Worm (Caenorhabditis elegans) whole organism, dauer: ENCODE measurements around the gene F40F8.3.

Experiments
- unc-62 ChIP-seq: sonication (generic microtip); optimal IDR thresholded peaks from 2 replicates; lab custom pipeline; 2017; ENCODE audit warnings: missing biosample characterization, missing genetic modification reagents, missing genetic modification characterization

Gene F40F8.3

DNA sequence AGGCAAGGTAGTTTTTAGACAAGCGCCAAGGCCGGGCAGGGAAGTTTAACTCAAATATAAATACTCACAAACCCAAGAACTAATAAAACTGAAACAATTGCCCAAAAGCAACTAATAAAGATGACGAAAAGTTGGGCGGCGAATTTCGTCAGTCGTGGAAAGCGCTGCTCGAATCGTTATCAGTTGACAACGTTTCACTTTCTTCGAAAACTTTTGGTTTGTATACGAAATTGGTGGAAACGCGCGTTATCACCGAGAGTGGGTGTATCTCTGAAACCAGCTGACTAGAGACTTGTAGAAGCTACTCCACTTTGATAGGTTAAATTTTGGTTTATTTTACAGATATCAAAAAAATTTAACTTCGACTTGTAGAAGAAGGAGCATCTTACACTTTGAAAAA lies 24.0 kb downstream of the F40F8.3 start:
- no peak for TF ChIP-seq unc-62 (GFP tag; lab: Kevin White, UChicago)

ce11 chrII:11153800-11154199 lies 24.7 kb downstream of the F40F8.3 start:
- TF ChIP-seq unc-62 (GFP tag; lab: Kevin White, UChicago), result no peak

DNA sequence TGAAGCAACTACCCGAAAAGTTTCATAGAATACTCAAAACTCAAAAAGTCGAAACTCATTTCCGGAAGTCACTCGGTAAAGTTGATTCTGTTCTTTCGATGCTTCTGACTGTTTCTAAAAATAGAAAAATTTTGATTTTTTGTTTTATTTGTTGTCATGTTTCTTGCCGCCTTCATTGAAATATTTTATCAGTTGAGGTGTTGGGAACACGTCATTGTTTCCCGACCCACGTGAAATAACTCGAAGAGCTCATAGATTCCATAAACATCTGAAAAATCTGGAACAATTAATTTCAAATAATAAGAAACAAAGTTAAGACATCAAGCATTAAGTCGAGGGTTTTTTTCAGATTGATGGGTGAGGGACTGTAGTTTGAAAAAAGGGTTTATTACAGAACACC lies 25.9 kb downstream of the F40F8.3 start:
- TF ChIP-seq unc-62 (GFP tag; lab: Kevin White, UChicago), result no peak

ce11 chrII:11155400-11155799 lies 26.3 kb downstream of the F40F8.3 start:
- no peak for TF ChIP-seq unc-62 (GFP tag; lab: Kevin White, UChicago)

DNA sequence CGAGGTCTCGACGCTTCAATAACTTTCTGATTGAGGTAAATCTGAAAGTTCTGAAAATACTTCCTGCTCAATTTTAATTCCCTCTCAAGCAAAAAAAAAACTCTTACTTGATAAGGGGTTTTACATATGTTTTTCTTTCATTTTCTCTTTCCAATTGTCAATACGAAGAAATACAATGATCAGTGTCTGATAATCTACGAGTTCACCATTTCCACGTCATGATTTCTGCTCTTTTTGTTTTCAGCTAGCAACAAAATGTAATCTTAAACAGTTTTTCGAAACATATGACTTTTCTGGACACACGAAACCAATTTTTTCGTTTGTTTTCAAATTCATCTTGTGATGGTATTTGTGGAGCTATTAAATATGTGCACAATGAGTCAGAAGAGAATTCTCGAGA lies 27.1 kb downstream of the F40F8.3 start:
- no peak for TF ChIP-seq unc-62 (GFP tag; lab: Kevin White, UChicago)

DNA sequence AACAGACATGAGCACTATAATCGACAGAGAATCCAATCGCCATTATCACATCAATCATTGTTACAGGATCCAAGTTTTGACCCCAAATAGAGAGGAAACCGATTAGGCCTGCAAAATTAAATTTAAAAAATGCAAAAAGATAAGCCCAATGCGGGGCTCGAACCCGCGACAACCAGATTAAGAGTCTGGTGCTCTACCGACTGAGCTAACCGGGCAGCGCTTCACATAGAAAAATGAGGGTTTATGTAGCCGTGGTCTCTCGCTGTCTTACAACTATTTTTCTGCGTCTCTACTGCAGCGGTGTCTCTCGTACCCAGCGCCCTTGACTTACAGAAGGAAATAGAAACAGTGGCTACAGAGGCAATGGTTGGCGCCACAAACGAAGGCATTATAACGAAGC lies 28.6 kb downstream of the F40F8.3 start:
- no peak for TF ChIP-seq unc-62 (GFP tag; lab: Kevin White, UChicago)

ce11 chrII:11161675-11162074 lies 32.6 kb downstream of the F40F8.3 start:
- no peak for TF ChIP-seq unc-62 (GFP tag; lab: Kevin White, UChicago)

- TF ChIP-seq unc-62 (GFP tag; lab: Kevin White, UChicago), result no peak
These were observed 33.3 kb downstream of the F40F8.3 start, which contains the start of gene ptr-13 for ce11 chrII:11162390-11162789. ptr-13 (minus strand) TSS chrII:11162481.

- TF ChIP-seq unc-62 (GFP tag; lab: Kevin White, UChicago), result no peak
These were observed 34.2 kb downstream of the F40F8.3 start for ce11 chrII:11163291-11163690.

- TF ChIP-seq unc-62 (GFP tag; lab: Kevin White, UChicago), result no peak
These were observed 37.3 kb downstream of the F40F8.3 start for ce11 chrII:11166414-11166813.

ce11 chrII:11167039-11167438 lies 38.0 kb downstream of the F40F8.3 start:
- no peak for TF ChIP-seq unc-62 (GFP tag; lab: Kevin White, UChicago)

DNA sequence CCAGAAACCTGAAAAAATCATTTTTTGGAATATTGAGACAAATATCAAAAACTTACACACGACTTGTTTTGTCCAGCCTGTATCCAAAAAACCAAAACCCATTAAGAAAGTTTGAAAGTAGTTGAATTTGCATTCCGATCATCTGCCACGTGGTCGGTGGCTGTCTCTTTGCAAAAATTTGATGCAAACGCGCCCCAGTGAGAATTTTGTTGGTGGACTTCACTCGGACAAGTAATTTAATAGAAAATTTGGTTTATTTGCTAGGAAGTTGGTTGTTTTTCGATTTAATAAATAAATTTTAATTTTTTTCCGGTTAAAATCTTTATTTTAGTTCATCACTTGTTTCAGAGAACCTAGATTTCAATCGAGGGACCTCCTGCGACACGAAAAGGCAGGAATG lies 46.3 kb downstream of the F40F8.3 start:
- TF ChIP-seq unc-62 (GFP tag; lab: Kevin White, UChicago), result no peak

- TF ChIP-seq unc-62 (GFP tag; lab: Kevin White, UChicago), result no peak
These were observed 47.4 kb downstream of the F40F8.3 start for ce11 chrII:11176441-11176840.

ce11 chrII:11177376-11177775 lies 48.3 kb downstream of the F40F8.3 start, which contains the start of gene F37H8.6:
F37H8.6 (minus strand) TSS chrII:11177476.
- no peak for TF ChIP-seq unc-62 (GFP tag; lab: Kevin White, UChicago)

DNA sequence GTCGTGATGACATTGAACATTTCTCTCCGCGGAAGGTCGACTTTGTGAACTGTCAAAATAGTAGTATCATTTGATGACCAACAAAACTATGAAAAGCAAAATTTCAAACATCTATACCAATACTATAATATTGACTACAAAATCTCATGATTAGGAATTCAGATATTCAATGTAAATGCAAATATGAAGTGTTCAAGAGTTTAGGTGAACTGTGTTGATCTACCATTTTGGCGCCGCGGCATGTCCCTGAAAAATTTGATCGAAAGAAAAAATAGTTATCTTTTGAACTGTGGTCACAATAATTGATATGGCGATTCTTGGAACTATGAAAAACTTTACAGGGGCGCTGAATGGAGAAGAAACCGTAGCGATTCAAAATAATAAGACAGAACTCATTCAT lies 49.6 kb downstream of the F40F8.3 start:
- no peak for TF ChIP-seq unc-62 (GFP tag; lab: Kevin White, UChicago)
